Fruit fly (Drosophila melanogaster): ENCODE results near the gene Bin1.
A peak's percentile ranks its signal among the peaks of the same experiment; 100 is the strongest.

Bin1 gene

DNA sequence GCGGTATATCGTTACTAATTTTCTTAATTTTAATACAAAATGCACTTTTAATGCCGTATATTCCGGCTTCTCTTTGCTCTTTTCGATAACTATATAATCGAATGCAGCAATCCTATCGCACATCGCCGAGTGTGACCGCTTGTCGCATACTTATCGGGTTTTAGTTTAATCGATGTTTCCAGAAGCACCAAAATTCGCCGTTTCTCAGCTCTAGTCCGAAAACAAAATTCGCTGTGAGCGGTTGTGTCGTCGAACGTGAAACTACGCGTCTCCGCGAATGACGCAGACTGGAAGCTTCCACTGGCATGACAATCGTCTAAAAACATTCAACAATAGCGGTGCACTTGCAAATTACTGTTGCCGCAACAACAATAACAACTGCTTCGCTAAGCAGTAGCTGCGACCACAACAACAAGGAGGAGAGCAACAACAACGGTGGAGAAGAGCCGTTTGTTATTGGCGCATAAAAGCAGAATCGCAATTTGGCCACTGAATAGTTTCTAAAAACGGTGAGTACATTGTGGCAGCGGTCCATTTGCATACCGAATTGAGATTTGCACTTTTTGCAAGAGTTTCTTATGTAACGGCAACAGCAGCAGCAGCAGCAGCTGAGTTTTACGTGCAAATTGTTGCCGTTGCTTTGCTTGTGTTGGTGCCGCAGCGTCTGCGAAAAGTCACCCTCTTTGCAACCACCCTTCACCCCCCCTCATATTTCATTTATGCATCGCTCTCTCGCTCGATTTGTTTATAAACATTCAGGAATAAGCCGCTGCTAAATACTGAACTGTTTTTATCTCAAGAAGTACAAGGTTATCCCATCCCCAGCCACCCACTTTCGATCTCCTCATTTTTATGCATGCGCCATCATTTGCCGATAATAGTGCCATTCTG is 2.3 kb downstream of the Bin1 start, which contains the start of gene sra (continued):
- TF ChIP-seq CG2199 (GFP tag; IDR thresholded peaks at IDR 0.05) (peak; percentile 59; the same call in 2 of the 3 replicates), CG7786 (GFP tag; optimal IDR thresholded peaks at IDR 0.05) (peak; percentile 32), Lpt (GFP tag; optimal IDR thresholded peaks at IDR 0.05) (no peak), Oaz (GFP tag; IDR thresholded peaks at IDR 0.05) (no peak), zen2 (GFP tag; IDR thresholded peaks at IDR 0.05; ENCODE audit: partially characterized antibody) (peak; percentile 95), gro (GFP tag; optimal IDR thresholded peaks at IDR 0.05) (peak; percentile 74), HmgD (GFP tag; optimal IDR thresholded peaks at IDR 0.05) (peak; percentile 67), kay (GFP tag; optimal IDR thresholded peaks at IDR 0.05) (peak; percentile 70), CG18011 (GFP tag; optimal IDR thresholded peaks at IDR 0.05) (peak; percentile 21), dpn (GFP tag; optimal IDR thresholded peaks at IDR 0.05) (peak; percentile 43 to 44), Drgx (GFP tag; IDR thresholded peaks at IDR 0.05) (0 out of 2 replicates have a peak, but pooled peaks have one; percentile 12), knrl (GFP tag; IDR thresholded peaks at IDR 0.05; ENCODE audit: partially characterized antibody) (peak; percentile 92), crp (GFP tag; optimal IDR thresholded peaks at IDR 0.05) (no peak), CG17186 (GFP tag; optimal IDR thresholded peaks at IDR 0.05) (peak; percentile 3), CG13287 (GFP tag; IDR thresholded peaks at IDR 0.05; ENCODE audit: partially characterized antibody) (peak; percentile 99), CG17912 (GFP tag; optimal IDR thresholded peaks at IDR 0.05) (peak; percentile 28), Bdp1 (GFP tag; optimal IDR thresholded peaks at IDR 0.05) (peak; percentile 24), amos (GFP tag; IDR thresholded peaks at IDR 0.05; ENCODE audit: partially characterized antibody) (peak; percentile 98), CG18599 (GFP tag; optimal IDR thresholded peaks at IDR 0.05) (peak; percentile 45), Xbp1 (GFP tag; optimal IDR thresholded peaks at IDR 0.05) (peak; percentile 13), bbx (GFP tag; IDR thresholded peaks at IDR 0.05; ENCODE audit: partially characterized antibody) (peak; percentile 98), BEAF-32 (GFP tag; optimal IDR thresholded peaks at IDR 0.05) (peak; percentile 94), jumu (GFP tag; optimal IDR thresholded peaks at IDR 0.05) (peak; percentile 35), ara (GFP tag; IDR thresholded peaks at IDR 0.05) (no peak), CG18476 (GFP tag; optimal IDR thresholded peaks at IDR 0.05) (no peak), CG3281 (GFP tag; optimal IDR thresholded peaks at IDR 0.05) (peak; percentile 22), inv (GFP tag; IDR thresholded peaks at IDR 0.05; ENCODE audit: partially characterized antibody) (peak; percentile 92), CG3847 (GFP tag; IDR thresholded peaks at IDR 0.05) (peak; percentile 59; the same call in 1 of the 2 replicates), CG6689 (GFP tag; IDR thresholded peaks at IDR 0.05) (0 out of 2 replicates have a peak, but pooled peaks have one; percentile 12), CG8290 (GFP tag; optimal IDR thresholded peaks at IDR 0.05) (peak; percentile 3), CG8290 (tag; optimal IDR thresholded peaks at IDR 0.05) (peak in 1 of 2 experiments; percentile 80), caup (GFP tag; optimal IDR thresholded peaks at IDR 0.05; ENCODE audit: severe bottlenecking) (peak; percentile 33), CG11456 (GFP tag; IDR thresholded peaks at IDR 0.05) (peak; percentile 64; the same call in 2 of the 3 replicates), CG15269 (tag; optimal IDR thresholded peaks at IDR 0.05) (peak; percentile 14), CG14014 (GFP tag; IDR thresholded peaks at IDR 0.05) (peak; percentile 33; the same call in 1 of the 2 replicates), Adf1 (GFP tag; IDR thresholded peaks at IDR 0.05) (peak; percentile 59; the same call in 1 of the 2 replicates), sug (tag; optimal IDR thresholded peaks at IDR 0.05) (peak; percentile 46), Mes4 (GFP tag; optimal IDR thresholded peaks at IDR 0.05) (no peak), CG17359 (tag; optimal IDR thresholded peaks at IDR 0.05) (peak; percentile 24), CG8281 (tag; optimal IDR thresholded peaks at IDR 0.05) (no peak), otp (GFP tag; IDR thresholded peaks at IDR 0.05) (no peak), gsb (GFP tag; IDR thresholded peaks at IDR 0.05) (no peak), CG15696 (tag; optimal IDR thresholded peaks at IDR 0.05) (no peak), CG7987 (GFP tag; optimal IDR thresholded peaks at IDR 0.05) (peak; percentile 73), wdn (GFP tag; IDR thresholded peaks at IDR 0.05) (0 out of 2 replicates have a peak, but pooled peaks have one; percentile 12), nerfin-2 (GFP tag; IDR thresholded peaks at IDR 0.05; ENCODE audit: partially characterized antibody) (peak; percentile 97), CG8944 (GFP tag; optimal IDR thresholded peaks at IDR 0.05) (no peak)
